Worm (Caenorhabditis elegans): Measurements from ENCODE around the gene C05D11.8.
A peak's percentile ranks its signal among the peaks of the same experiment; 100 is the strongest.

C05D11.8 gene

ce11 chrIII:6453665-6454064, 26.6 kb upstream of the C05D11.8 start (continued):
- TF ChIP-seq lir-3 (tag; optimal IDR thresholded peaks at IDR 0.05; ENCODE audit: poor library complexity) = peak; percentile 12
- no peak for TF ChIP-seq ces-1 (GFP tag; optimal IDR thresholded peaks at IDR 0.05)
- no peak for TF ChIP-seq irx-1 (tag; optimal IDR thresholded peaks at IDR 0.05)
- no peak for TF ChIP-seq ceh-8 (GFP tag; optimal IDR thresholded peaks at IDR 0.05)
- no peak for TF ChIP-seq Y116A8C.19 (tag; optimal IDR thresholded peaks at IDR 0.05; ENCODE audit: borderline replicate concordance)
- no peak for TF ChIP-seq zip-4 (GFP tag; optimal IDR thresholded peaks at IDR 0.05)
- peak; percentile 49 for TF ChIP-seq mep-1 (tag; optimal IDR thresholded peaks at IDR 0.05)
- TF ChIP-seq blmp-1 (tag; optimal IDR thresholded peaks at IDR 0.05) = peak; percentile 93
- TF ChIP-seq ceh-88 (GFP tag; IDR thresholded peaks at IDR 0.05) = peak; percentile 51; the same call in 1 of the 2 replicates
- peak; percentile 30 for TF ChIP-seq nhr-90 (tag; optimal IDR thresholded peaks at IDR 0.05; ENCODE audit: poor library complexity)
- TF ChIP-seq alr-1 (tag; optimal IDR thresholded peaks at IDR 0.05; ENCODE audit: borderline replicate concordance) = no peak
- peak; percentile 70 for TF ChIP-seq fos-1 (tag; optimal IDR thresholded peaks at IDR 0.05)
- peak; percentile 82 for TF ChIP-seq skn-1 (tag; optimal IDR thresholded peaks at IDR 0.05)
- peak; percentile 84 to 89 for TF ChIP-seq lin-35 (GFP tag; optimal IDR thresholded peaks at IDR 0.05)
- TF ChIP-seq unc-30 (tag; optimal IDR thresholded peaks at IDR 0.05) = no peak
- TF ChIP-seq hpl-2 (GFP tag; optimal IDR thresholded peaks at IDR 0.05) = peak; percentile 49
- TF ChIP-seq isw-1 (GFP tag; IDR thresholded peaks at IDR 0.05) = peak; percentile 46
- TF ChIP-seq elt-3 (tag; optimal IDR thresholded peaks at IDR 0.05) = peak in 3 of 6 experiments; percentile 18 to 74 (median 60)
- TF ChIP-seq nhr-76 (tag; optimal IDR thresholded peaks at IDR 0.05) = no peak
- TF ChIP-seq nhr-47 (tag; optimal IDR thresholded peaks at IDR 0.05) = peak; percentile 65
- TF ChIP-seq ceh-63 (GFP tag; optimal IDR thresholded peaks at IDR 0.05) = no peak
- no peak for TF ChIP-seq pag-3 (tag; optimal IDR thresholded peaks at IDR 0.05; ENCODE audit: borderline replicate concordance, insufficient read depth)
- no peak for TF ChIP-seq mab-9 (GFP tag; IDR thresholded peaks at IDR 0.05)
- TF ChIP-seq lin-15B (tag; optimal IDR thresholded peaks at IDR 0.05) = peak; percentile 55
- no peak for TF ChIP-seq fkh-4 (tag; optimal IDR thresholded peaks at IDR 0.05; ENCODE audit: borderline replicate concordance)
- TF ChIP-seq nhr-11 (tag; optimal IDR thresholded peaks at IDR 0.05) = no peak
- peak; percentile 56 for TF ChIP-seq jun-1 (tag; optimal IDR thresholded peaks at IDR 0.05)
- no peak for TF ChIP-seq ztf-11 (tag; optimal IDR thresholded peaks at IDR 0.05)
- TF ChIP-seq grh-1 (GFP tag; IDR thresholded peaks at IDR 0.05) = no peak
- peak; percentile 83 for TF ChIP-seq nhr-85 (tag)
- no peak for TF ChIP-seq nhr-84 (tag; optimal IDR thresholded peaks at IDR 0.05)
- peak; percentile 64 for TF ChIP-seq tbx-2 (tag; optimal IDR thresholded peaks at IDR 0.05)
- TF ChIP-seq tlp-1 (tag; optimal IDR thresholded peaks at IDR 0.05) = no peak
- TF ChIP-seq lin-39 (tag; optimal IDR thresholded peaks at IDR 0.05) = no peak
- TF ChIP-seq swsn-7 (tag; optimal IDR thresholded peaks at IDR 0.05) = peak; percentile 75
- no peak for TF ChIP-seq unc-130 (tag; optimal IDR thresholded peaks at IDR 0.05)
- no peak for TF ChIP-seq C04F5.9 (tag; optimal IDR thresholded peaks at IDR 0.05)
- TF ChIP-seq C34B4.2 (tag; optimal IDR thresholded peaks at IDR 0.05) = no peak
- peak; percentile 29 for TF ChIP-seq dsc-1 (tag; optimal IDR thresholded peaks at IDR 0.05)
- no peak for TF ChIP-seq aha-1 (tag; optimal IDR thresholded peaks at IDR 0.05)
- TF ChIP-seq efl-3 (GFP tag; optimal IDR thresholded peaks at IDR 0.05) = no peak
- TF ChIP-seq nhr-20 (tag; optimal IDR thresholded peaks at IDR 0.05) = peak; percentile 77
- peak; percentile 66 for TF ChIP-seq ztf-4 (tag; optimal IDR thresholded peaks at IDR 0.05)
- TF ChIP-seq dpl-1 (GFP tag; optimal IDR thresholded peaks at IDR 0.05) = peak; percentile 73 to 79 (median 76)
- TF ChIP-seq nhr-77 (tag; optimal IDR thresholded peaks at IDR 0.05) = peak; percentile 85
- peak; percentile 52 for TF ChIP-seq unc-86 (tag; optimal IDR thresholded peaks at IDR 0.05)

Measured in whole organism, L1 larva.